Worm (Caenorhabditis elegans) whole organism, midembryonic: Measurements from ENCODE around the gene F10A3.12.

ENCODE experiments used
- T22C8.4 ChIP-seq: fragments of 200-800 bp; sonication (Bioruptor generic); IDR thresholded peaks from 2 replicates; pipeline ENCODE4 v1.3.6; 2022; ENCODE audit warnings: missing genetic modification characterization, missing compliant biosample characterization
- cog-1 ChIP-seq: sonication (generic microtip); optimal IDR thresholded peaks from 2 replicates; lab custom pipeline; 2016; ENCODE audit warnings: missing genetic modification characterization, missing compliant biosample characterization
- med-1 ChIP-seq: sonication (generic microtip); optimal IDR thresholded peaks from 2 replicates; lab custom pipeline; 2017; ENCODE audit warnings: missing genetic modification characterization, mild to moderate bottlenecking, missing compliant biosample characterization, antibody characterized with exemption, missing genetic modification reagents; ENCODE audit not compliant: insufficient read depth
- tab-1 ChIP-seq: fragments of 200-800 bp; sonication (Bioruptor generic); IDR thresholded peaks from 2 replicates; pipeline ENCODE4 v1.3.6; 2022; ENCODE audit warnings: missing genetic modification characterization, missing compliant biosample characterization
- ztf-23 ChIP-seq: fragments of 200-800 bp; sonication (Bioruptor generic); IDR thresholded peaks from 2 replicates; pipeline ENCODE4 v1.3.6; 2022; ENCODE audit warnings: missing genetic modification reagents, missing genetic modification characterization, missing compliant biosample characterization
- ztf-29 ChIP-seq: fragments of 200-800 bp; sonication (Bioruptor generic); IDR thresholded peaks from 2 replicates; pipeline ENCODE4 v1.3.6; 2022; ENCODE audit warnings: missing genetic modification reagents, missing genetic modification characterization, missing compliant biosample characterization

- TF ChIP-seq tab-1 (GFP tag; lab: Robert Waterston, UW) (no peak), T22C8.4 (GFP tag; lab: Robert Waterston, UW) (no peak), med-1 (GFP tag; lab: Kevin White, UChicago) (no peak), ztf-23 (GFP tag; lab: Robert Waterston, UW) (no peak), cog-1 (tag; lab: Kevin White, UChicago) (no peak), ztf-29 (GFP tag; lab: Robert Waterston, UW) (no peak)
These were observed 37.9 kb downstream of the F10A3.12 start, which contains the start of gene F11A5.17 for ce11 chrV:16201730-16202129.
